Worm (Caenorhabditis elegans) whole organism, L3 larva: ENCODE data around the gene ZK938.3.

Experiments used
- aly-2 ChIP-seq: fragments of 150-350 bp; optimal IDR thresholded peaks from 2 replicates; lab custom pipeline; 2014; ENCODE audit warnings: missing biosample characterization, missing genetic modification characterization
- ama-1 ChIP-seq: fragments of 150-350 bp; optimal IDR thresholded peaks from 2 replicates; lab custom pipeline; 2018
- ceh-16 ChIP-seq: sonication (generic microtip); optimal IDR thresholded peaks from 2 replicates; lab custom pipeline; 2017; ENCODE audit warnings: missing biosample characterization, missing genetic modification characterization
- ceh-28 ChIP-seq: fragments of 150-350 bp; optimal IDR thresholded peaks from 2 replicates; lab custom pipeline; 2014; ENCODE audit warnings: missing biosample characterization, missing genetic modification reagents, missing genetic modification characterization
- ceh-9 ChIP-seq: sonication (generic microtip); optimal IDR thresholded peaks from 2 replicates; lab custom pipeline; 2018; ENCODE audit warnings: missing biosample characterization, missing genetic modification characterization
- egl-27 ChIP-seq: sonication (generic microtip); optimal IDR thresholded peaks from 4 replicates; lab custom pipeline; 2017; ENCODE audit warnings: missing biosample characterization, missing genetic modification reagents, missing genetic modification characterization
- egl-5 ChIP-seq: fragments of 150-350 bp; optimal IDR thresholded peaks from 2 replicates; lab custom pipeline; 2017; ENCODE audit warnings: missing biosample characterization, missing genetic modification reagents, missing genetic modification characterization, inconsistent platforms
- elt-3 ChIP-seq, 3 experiments: fragments of 150-350 bp in 1 of 3; sonication (generic microtip) in 2 of 3; optimal IDR thresholded peaks; 2 replicates in 2 of 3; 4 replicates in 1 of 3; lab custom pipeline; 2014 to 2017; ENCODE audit warnings: missing biosample characterization in 3 of 3, missing genetic modification characterization in 3 of 3
- eor-1 ChIP-seq, 2 experiments: fragments of 150-350 bp; optimal IDR thresholded peaks; 2 replicates each; lab custom pipeline; 2014 to 2018; ENCODE audit warnings: missing biosample characterization in 2 of 2, missing genetic modification characterization in 2 of 2
- fkh-2 ChIP-seq: fragments of 150-350 bp; optimal IDR thresholded peaks from 2 replicates; lab custom pipeline; 2014; ENCODE audit warnings: missing biosample characterization, missing genetic modification reagents, missing genetic modification characterization
- fos-1 ChIP-seq: fragments of 150-350 bp; optimal IDR thresholded peaks from 2 replicates; lab custom pipeline; 2014; ENCODE audit warnings: missing biosample characterization, missing genetic modification characterization
- hmg-11 ChIP-seq: sonication (generic microtip); optimal IDR thresholded peaks from 2 replicates; lab custom pipeline; 2016; ENCODE audit warnings: missing genetic modification characterization, missing compliant biosample characterization
- lin-15B ChIP-seq: fragments of 150-350 bp; optimal IDR thresholded peaks from 2 replicates; lab custom pipeline; 2014; ENCODE audit warnings: missing biosample characterization, missing genetic modification characterization
- lin-39 ChIP-seq: fragments of 150-350 bp; optimal IDR thresholded peaks from 2 replicates; lab custom pipeline; 2018; ENCODE audit warnings: missing biosample characterization, missing genetic modification reagents, missing genetic modification characterization
- mdl-1 ChIP-seq: fragments of 150-350 bp; optimal IDR thresholded peaks from 2 replicates; lab custom pipeline; 2014; ENCODE audit warnings: missing biosample characterization, missing genetic modification characterization
- mml-1 ChIP-seq: fragments of 150-350 bp; sonication (generic microtip); optimal IDR thresholded peaks from 3 replicates; lab custom pipeline; 2014; ENCODE audit warnings: missing biosample characterization, missing genetic modification characterization
- nfya-1 ChIP-seq: sonication (generic microtip); optimal IDR thresholded peaks from 2 replicates; lab custom pipeline; 2017; ENCODE audit warnings: missing genetic modification characterization, mild to moderate bottlenecking, missing compliant biosample characterization, antibody characterized with exemption, moderate library complexity; ENCODE audit not compliant: insufficient read depth
- nhr-12 ChIP-seq: fragments of 150-350 bp; optimal IDR thresholded peaks from 2 replicates; lab custom pipeline; 2014; ENCODE audit warnings: missing biosample characterization, missing genetic modification characterization
- nhr-23 ChIP-seq: fragments of 150-350 bp; optimal IDR thresholded peaks from 2 replicates; lab custom pipeline; 2014; ENCODE audit warnings: missing biosample characterization, missing genetic modification reagents, missing genetic modification characterization
- nhr-237 ChIP-seq: fragments of 150-350 bp; optimal IDR thresholded peaks from 2 replicates; lab custom pipeline; 2014; ENCODE audit warnings: missing biosample characterization, missing genetic modification characterization
- nhr-25 ChIP-seq: sonication (generic microtip); optimal IDR thresholded peaks from 2 replicates; lab custom pipeline; 2017; ENCODE audit warnings: missing biosample characterization, missing genetic modification characterization
- nhr-28 ChIP-seq: fragments of 150-350 bp; optimal IDR thresholded peaks from 2 replicates; lab custom pipeline; 2014; ENCODE audit warnings: missing biosample characterization, missing genetic modification characterization
- nhr-43 ChIP-seq: sonication (generic microtip); optimal IDR thresholded peaks from 2 replicates; lab custom pipeline; 2016; ENCODE audit warnings: mild to moderate bottlenecking, missing genetic modification characterization, missing compliant biosample characterization; ENCODE audit not compliant: poor library complexity, severe bottlenecking
- nhr-67 ChIP-seq: fragments of 150-350 bp; optimal IDR thresholded peaks from 2 replicates; lab custom pipeline; 2014; ENCODE audit warnings: missing biosample characterization, missing genetic modification characterization
- nhr-76 ChIP-seq: fragments of 150-350 bp; sonication (generic microtip); optimal IDR thresholded peaks from 5 replicates; lab custom pipeline; 2014; ENCODE audit warnings: missing biosample characterization, missing genetic modification characterization
- nhr-77 ChIP-seq: fragments of 150-350 bp; optimal IDR thresholded peaks from 2 replicates; lab custom pipeline; 2014; ENCODE audit warnings: missing biosample characterization, missing genetic modification characterization
- pqm-1 ChIP-seq: fragments of 150-350 bp; optimal IDR thresholded peaks from 2 replicates; lab custom pipeline; 2017; ENCODE audit warnings: missing biosample characterization, missing genetic modification characterization, inconsistent platforms
- sea-2 ChIP-seq: fragments of 150-350 bp; sonication (generic microtip); optimal IDR thresholded peaks from 4 replicates; lab custom pipeline; 2014; ENCODE audit warnings: missing biosample characterization, missing genetic modification reagents, missing genetic modification characterization
- skn-1 ChIP-seq: fragments of 150-350 bp; optimal IDR thresholded peaks from 2 replicates; lab custom pipeline; 2014; ENCODE audit warnings: missing biosample characterization, missing genetic modification characterization
- snpc-4 ChIP-seq: fragments of 150-350 bp; optimal IDR thresholded peaks from 2 replicates; lab custom pipeline; 2014; ENCODE audit warnings: missing biosample characterization, missing genetic modification characterization
- tbx-2 ChIP-seq: sonication (generic microtip); optimal IDR thresholded peaks from 2 replicates; lab custom pipeline; 2016; ENCODE audit warnings: mild to moderate bottlenecking, missing genetic modification characterization, missing compliant biosample characterization
- unc-39 ChIP-seq: sonication (generic microtip); optimal IDR thresholded peaks from 4 replicates; lab custom pipeline; 2017; ENCODE audit warnings: missing biosample characterization, missing genetic modification characterization
- unc-62 ChIP-seq: fragments of 150-350 bp; sonication (generic microtip); optimal IDR thresholded peaks from 4 replicates; lab custom pipeline; 2014; ENCODE audit warnings: missing biosample characterization, missing genetic modification reagents, missing genetic modification characterization
- zag-1 ChIP-seq: fragments of 150-350 bp; optimal IDR thresholded peaks from 2 replicates; lab custom pipeline; 2014; ENCODE audit warnings: missing biosample characterization, missing genetic modification characterization
- ztf-11 ChIP-seq: fragments of 150-350 bp; optimal IDR thresholded peaks from 2 replicates; lab custom pipeline; 2014; ENCODE audit warnings: missing biosample characterization, missing genetic modification characterization
- ztf-4 ChIP-seq: fragments of 150-350 bp; optimal IDR thresholded peaks from 2 replicates; lab custom pipeline; 2014; ENCODE audit warnings: missing biosample characterization, missing genetic modification characterization

The ZK938.3 gene

DNA sequence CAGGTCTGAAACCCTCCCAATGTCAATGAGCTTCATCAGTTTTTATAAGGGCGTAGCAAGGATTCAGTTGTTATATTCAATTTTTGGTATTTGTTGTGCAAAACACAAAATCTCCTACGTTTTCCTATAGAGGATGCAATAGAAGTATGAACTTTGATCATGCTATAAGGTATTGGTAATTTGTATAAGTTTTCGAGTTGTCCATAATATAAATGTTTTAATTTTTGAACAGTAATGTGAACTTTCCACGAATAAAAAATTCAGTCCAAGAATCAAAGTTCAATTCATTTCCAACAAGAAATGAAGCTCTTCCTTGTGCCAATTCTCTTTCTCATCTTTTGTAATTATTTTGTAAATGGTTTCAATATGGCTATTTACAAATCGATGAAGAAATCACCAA, 2.7 kb downstream of the ZK938.3 start, which contains the start of gene ZK938.12:
Gene ZK938.12 (plus strand): TSS at position 301 of the 400 bp plus-strand sequence.
- TF ChIP-seq aly-2 (tag; lab: Kevin White, UChicago): no peak
- TF ChIP-seq lin-39 (tag; lab: Kevin White, UChicago): no peak
- TF ChIP-seq lin-15B (tag; lab: Kevin White, UChicago): no peak
- TF ChIP-seq nhr-43: no peak
- TF ChIP-seq nhr-28 (tag; lab: Kevin White, UChicago): no peak
- no peak for TF ChIP-seq egl-5 (tag; lab: Kevin White, UChicago)
- no peak for TF ChIP-seq nhr-25 (tag; lab: Kevin White, UChicago)
- no peak for TF ChIP-seq nfya-1
- TF ChIP-seq nhr-77 (tag; lab: Kevin White, UChicago): no peak
- no peak for TF ChIP-seq zag-1 (tag; lab: Kevin White, UChicago)
- TF ChIP-seq unc-62 (GFP tag; lab: Kevin White, UChicago): no peak
- TF ChIP-seq sea-2: no peak
- no peak for TF ChIP-seq elt-3 (tag; optimal IDR thresholded peaks at IDR 0.05; lab: Kevin White, UChicago)
- no peak for TF ChIP-seq nhr-76
- TF ChIP-seq ceh-9 (tag; lab: Kevin White, UChicago): no peak
- no peak for TF ChIP-seq fkh-2 (tag; lab: Kevin White, UChicago)
- no peak for TF ChIP-seq nhr-12 (tag; lab: Kevin White, UChicago)
- no peak for TF ChIP-seq ceh-16 (tag; lab: Kevin White, UChicago)
- TF ChIP-seq ztf-11 (tag; lab: Kevin White, UChicago): no peak
- TF ChIP-seq ceh-28: no peak
- TF ChIP-seq, all 47 proteins: peak for 0

DNA sequence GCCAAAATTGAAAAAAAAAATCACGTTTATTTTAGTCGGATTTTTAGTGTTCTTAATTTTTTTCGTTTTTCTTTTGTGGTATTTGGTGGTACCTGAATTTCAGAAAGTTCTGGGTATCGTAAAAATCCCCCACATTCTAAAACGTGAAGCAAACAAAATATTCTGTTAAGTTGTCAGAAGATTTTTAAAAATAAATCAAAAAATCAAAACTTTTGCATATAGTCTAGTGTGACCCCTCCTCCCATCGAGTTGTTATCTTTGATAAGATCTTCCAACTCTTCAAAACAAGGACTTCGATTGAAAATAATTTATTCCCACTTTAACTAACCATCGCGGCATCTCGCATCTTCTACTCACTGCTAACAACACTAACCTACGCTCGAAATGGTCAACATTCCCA, 4.6 kb downstream of the ZK938.3 start, which contains the start of gene ZK938.1:
Gene ZK938.1 (plus strand): TSS at position 301 of the 400 bp plus-strand sequence.
- TF ChIP-seq eor-1 (tag; optimal IDR thresholded peaks at IDR 0.05; lab: Kevin White, UChicago): no peak
- no peak for TF ChIP-seq ztf-4
- TF ChIP-seq egl-5 (tag; lab: Kevin White, UChicago): no peak
- TF ChIP-seq mml-1 (tag; lab: Kevin White, UChicago): no peak
- TF ChIP-seq fos-1 (tag; lab: Kevin White, UChicago): no peak
- TF ChIP-seq lin-15B (tag; lab: Kevin White, UChicago): no peak
- TF ChIP-seq ztf-11 (tag; lab: Kevin White, UChicago): no peak
- TF ChIP-seq pqm-1: no peak
- no peak for TF ChIP-seq nhr-237 (tag; lab: Kevin White, UChicago)
- TF ChIP-seq nhr-67 (tag; lab: Kevin White, UChicago): no peak
- no peak for TF ChIP-seq unc-62 (GFP tag; lab: Kevin White, UChicago)
- no peak for TF ChIP-seq nhr-43
- no peak for TF ChIP-seq fkh-2 (tag; lab: Kevin White, UChicago)
- TF ChIP-seq nfya-1: no peak
- no peak for TF ChIP-seq egl-27 (tag; lab: Kevin White, UChicago)
- TF ChIP-seq skn-1 (tag; lab: Kevin White, UChicago): no peak
- TF ChIP-seq nhr-23 (tag; lab: Kevin White, UChicago): no peak

DNA sequence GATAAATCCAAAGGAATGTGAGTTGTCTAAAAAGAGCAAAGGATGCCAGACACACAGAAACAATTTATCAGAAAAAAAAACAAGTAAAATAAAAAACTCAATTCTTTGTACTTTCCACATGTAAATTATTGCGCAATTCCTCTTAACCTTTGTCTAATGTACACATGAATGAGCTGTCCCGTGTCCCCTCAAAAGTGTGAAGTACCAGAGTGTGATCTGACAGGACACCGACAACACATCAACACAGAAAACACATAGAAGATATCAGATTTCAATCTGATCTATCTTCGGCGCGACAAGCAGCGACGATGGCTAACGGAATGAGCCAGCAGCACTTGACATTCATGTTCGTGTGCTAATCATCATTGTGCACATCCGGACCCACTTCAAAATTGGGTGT, 5.3 kb downstream of the ZK938.3 start:
- TF ChIP-seq fkh-2 (tag; lab: Kevin White, UChicago) (no peak), hmg-11 (no peak), tbx-2 (tag; lab: Kevin White, UChicago) (no peak), egl-5 (tag; lab: Kevin White, UChicago) (no peak), elt-3 (tag; optimal IDR thresholded peaks at IDR 0.05; lab: Kevin White, UChicago) (no peak), snpc-4 (tag; lab: Kevin White, UChicago) (no peak), nhr-77 (tag; lab: Kevin White, UChicago) (no peak), zag-1 (tag; lab: Kevin White, UChicago) (no peak), ama-1 (lab: Kevin White, UChicago) (no peak), ceh-16 (tag; lab: Kevin White, UChicago) (no peak)

DNA sequence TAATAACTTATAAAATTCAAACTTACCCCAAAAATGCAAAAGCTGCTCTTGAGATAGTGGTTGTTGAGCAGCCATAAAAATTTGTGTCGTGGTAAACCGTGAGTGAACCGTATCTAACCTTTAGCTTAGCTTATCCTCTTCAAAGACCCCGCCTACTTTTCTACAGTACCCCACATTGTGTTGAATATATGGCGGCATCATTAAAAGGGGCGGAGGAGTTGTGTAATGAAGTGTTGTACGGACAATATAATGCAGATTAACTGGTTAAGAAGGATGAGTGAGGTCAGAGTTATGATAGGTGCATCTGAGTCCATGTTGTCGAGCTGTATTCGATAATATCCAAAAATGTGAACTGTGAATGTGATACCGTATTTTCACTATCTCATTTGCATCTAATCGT, 5.9 kb downstream of the ZK938.3 start, which contains the start of gene eyg-1:
Gene eyg-1 (minus strand): TSS at position 101 of the 400 bp plus-strand sequence.
- no peak for TF ChIP-seq ceh-9 (tag; lab: Kevin White, UChicago)
- no peak for TF ChIP-seq lin-39 (tag; lab: Kevin White, UChicago)
- TF ChIP-seq mdl-1 (tag; lab: Kevin White, UChicago): no peak
- no peak for TF ChIP-seq unc-39
